Fruit fly (Drosophila melanogaster) whole organism, embryonic: Measurements from ENCODE around the gene CG45218.
A peak's percentile ranks its signal among the peaks of the same experiment; 100 is the strongest.

Experiments
- B-H2 ChIP-seq: fragments of 200-800 bp; sonication (Bioruptor generic); optimal IDR thresholded peaks from 2 replicates; lab custom pipeline; 2018; ENCODE audit warnings: missing biosample characterization, mild to moderate bottlenecking, missing genetic modification characterization
- CG1024 ChIP-seq: fragments of 200-800 bp; sonication (Bioruptor generic); IDR thresholded peaks from 2 replicates; pipeline ENCODE4 v1.3.6; 2022; ENCODE audit warnings: missing biosample characterization, missing genetic modification characterization
- CG10979 ChIP-seq: fragments of 200-800 bp; sonication (Bioruptor generic); optimal IDR thresholded peaks from 2 replicates; lab custom pipeline; 2018; ENCODE audit warnings: missing biosample characterization, mild to moderate bottlenecking, missing genetic modification characterization, moderate library complexity
- CG11696 ChIP-seq: fragments of 200-800 bp; sonication (Bioruptor generic); IDR thresholded peaks from 2 replicates; pipeline ENCODE4 v1.3.6; 2022; ENCODE audit warnings: missing biosample characterization, missing genetic modification characterization
- CG13287 ChIP-seq: fragments of 200-800 bp; sonication (Bioruptor generic); IDR thresholded peaks from 2 replicates; pipeline ENCODE4 v1.3.6; 2022; ENCODE audit warnings: missing biosample characterization, missing genetic modification characterization; ENCODE audit not compliant: partially characterized antibody
- CG14050 ChIP-seq: fragments of 200-800 bp; sonication (Bioruptor generic); IDR thresholded peaks from 3 replicates; pipeline ENCODE4 v1.3.6; 2022; ENCODE audit warnings: missing biosample characterization, missing genetic modification characterization
- CG1792 ChIP-seq: fragments of 200-800 bp; sonication (Bioruptor generic); optimal IDR thresholded peaks from 2 replicates; lab custom pipeline; 2016; ENCODE audit warnings: missing biosample characterization, missing genetic modification characterization
- CG2889 ChIP-seq: fragments of 200-800 bp; sonication (Bioruptor generic); IDR thresholded peaks from 3 replicates; pipeline ENCODE4 v1.3.6; 2022; ENCODE audit warnings: missing biosample characterization, missing genetic modification characterization
- CG30431 ChIP-seq: fragments of 200-800 bp; sonication (Bioruptor generic); optimal IDR thresholded peaks from 2 replicates; lab custom pipeline; 2017; ENCODE audit warnings: missing biosample characterization, missing genetic modification characterization
- CG3163 ChIP-seq: fragments of 200-800 bp; sonication (Bioruptor generic); optimal IDR thresholded peaks from 3 replicates; lab custom pipeline; 2016; ENCODE audit warnings: missing biosample characterization, missing genetic modification characterization
- CG34224 ChIP-seq: fragments of 200-800 bp; sonication (Bioruptor generic); IDR thresholded peaks from 3 replicates; pipeline ENCODE4 v1.3.6; 2022; ENCODE audit warnings: missing biosample characterization, missing genetic modification characterization; ENCODE audit not compliant: partially characterized antibody
- CG3726 ChIP-seq: fragments of 200-800 bp; sonication (Bioruptor generic); IDR thresholded peaks from 3 replicates; pipeline ENCODE4, ENCODE4 v1.3.6; 2022; ENCODE audit warnings: missing biosample characterization, missing genetic modification characterization
- CG3995 ChIP-seq: fragments of 200-800 bp; sonication (Bioruptor generic); optimal IDR thresholded peaks from 3 replicates; lab custom pipeline; 2016; ENCODE audit warnings: missing biosample characterization, missing genetic modification characterization
- CG4282 ChIP-seq: fragments of 200-800 bp; sonication (Bioruptor generic); optimal IDR thresholded peaks from 2 replicates; lab custom pipeline; 2016; ENCODE audit warnings: missing biosample characterization, missing genetic modification characterization
- CG4404 ChIP-seq: fragments of 200-800 bp; sonication (Bioruptor generic); IDR thresholded peaks from 2 replicates; pipeline ENCODE4 v1.3.6; 2022; ENCODE audit warnings: missing biosample characterization, missing genetic modification characterization
- CG4730 ChIP-seq: fragments of 200-800 bp; sonication (Bioruptor generic); IDR thresholded peaks from 2 replicates; pipeline ENCODE4 v1.3.6; 2022; ENCODE audit warnings: missing biosample characterization, missing genetic modification characterization
- CG5953 ChIP-seq: fragments of 200-800 bp; sonication (Bioruptor generic); IDR thresholded peaks from 2 replicates; pipeline ENCODE4 v1.3.6; 2022; ENCODE audit warnings: missing biosample characterization, missing genetic modification characterization
- CG6765 ChIP-seq: fragments of 200-800 bp; sonication (Bioruptor generic); optimal IDR thresholded peaks from 3 replicates; lab custom pipeline; 2017; ENCODE audit warnings: missing biosample characterization, mild to moderate bottlenecking, missing genetic modification characterization
- Deaf1 ChIP-seq: fragments of 200-800 bp; optimal IDR thresholded peaks from 3 replicates; lab custom pipeline; 2019; ENCODE audit warnings: missing biosample characterization, mild to moderate bottlenecking, missing genetic modification characterization, moderate library complexity
- E2f1 ChIP-seq: fragments of 200-800 bp; sonication (Bioruptor generic); IDR thresholded peaks from 2 replicates; pipeline ENCODE4 v1.3.6; 2022; ENCODE audit warnings: missing biosample characterization, missing genetic modification characterization
- Eip74EF ChIP-seq, 2 experiments: fragments of 200-800 bp in 1 of 2; fragments of >200 bp in 1 of 2; sonication (Bioruptor generic) in 1 of 2; optimal IDR thresholded peaks; 2 replicates each; lab custom pipeline; 2017 to 2019; ENCODE audit warnings: missing biosample characterization in 2 of 2, missing genetic modification characterization in 2 of 2, mild to moderate bottlenecking in 1 of 2, moderate library complexity in 1 of 2
- Fer1 ChIP-seq: fragments of 200-800 bp; sonication (Bioruptor generic); optimal IDR thresholded peaks from 2 replicates; lab custom pipeline; 2017; ENCODE audit warnings: missing biosample characterization, mild to moderate bottlenecking, missing genetic modification characterization
- Jarid2 ChIP-seq: fragments of 200-800 bp; sonication (Bioruptor generic); optimal IDR thresholded peaks from 3 replicates; lab custom pipeline; 2017; ENCODE audit warnings: mild to moderate bottlenecking, missing biosample characterization, missing genetic modification reagents, missing genetic modification characterization
- Nf-YC ChIP-seq: fragments of 200-800 bp; optimal IDR thresholded peaks from 3 replicates; lab custom pipeline; 2019; ENCODE audit warnings: missing biosample characterization, mild to moderate bottlenecking, missing genetic modification characterization, moderate library complexity
- Opbp ChIP-seq: fragments of 200-800 bp; sonication (Bioruptor generic); IDR thresholded peaks from 3 replicates; pipeline ENCODE4 v1.3.6; 2022; ENCODE audit warnings: missing biosample characterization, missing genetic modification characterization; ENCODE audit not compliant: partially characterized antibody
- Xbp1 ChIP-seq: fragments of 200-800 bp; sonication (Bioruptor generic); optimal IDR thresholded peaks from 3 replicates; lab custom pipeline; 2016; ENCODE audit warnings: missing biosample characterization, mild to moderate bottlenecking, missing genetic modification characterization
- chif ChIP-seq, 2 experiments: fragments of 200-800 bp; sonication (Bioruptor generic); optimal IDR thresholded peaks; 3 replicates each; lab custom pipeline; 2016; ENCODE audit warnings: missing biosample characterization in 2 of 2, missing genetic modification characterization in 2 of 2
- croc ChIP-seq: fragments of 200-800 bp; sonication (Bioruptor generic); conservative IDR thresholded peaks from 3 replicates; pipeline ENCODE4 v1.3.6; 2022; ENCODE audit warnings: missing biosample characterization, missing genetic modification characterization
- crp ChIP-seq, 2 experiments: fragments of 200-800 bp; sonication (Bioruptor generic); optimal IDR thresholded peaks; 2 replicates in 1 of 2; 3 replicates in 1 of 2; lab custom pipeline; 2017; ENCODE audit warnings: missing biosample characterization in 2 of 2, missing genetic modification characterization in 2 of 2, mild to moderate bottlenecking in 1 of 2, moderate library complexity in 1 of 2
- dan ChIP-seq: fragments of 200-800 bp; sonication (Bioruptor generic); IDR thresholded peaks from 2 replicates; pipeline ENCODE4 v1.3.6; 2022; ENCODE audit warnings: missing biosample characterization, missing genetic modification characterization
- dpn ChIP-seq, 2 experiments: fragments of 200-800 bp; sonication (Bioruptor generic); optimal IDR thresholded peaks; 3 replicates each; lab custom pipeline; 2016; ENCODE audit warnings: missing biosample characterization in 2 of 2, missing genetic modification characterization in 2 of 2
- fd96Cb ChIP-seq: fragments of 200-800 bp; sonication (Bioruptor generic); optimal IDR thresholded peaks from 2 replicates; lab custom pipeline; 2018; ENCODE audit warnings: missing biosample characterization, mild to moderate bottlenecking, missing genetic modification characterization, moderate library complexity
- fru ChIP-seq: fragments of >200 bp; optimal IDR thresholded peaks from 2 replicates; lab custom pipeline; 2017
- gcm ChIP-seq: fragments of 200-800 bp; sonication (Bioruptor generic); optimal IDR thresholded peaks from 2 replicates; lab custom pipeline; 2019; ENCODE audit warnings: missing biosample characterization, mild to moderate bottlenecking, missing genetic modification characterization, moderate library complexity
- gcm2 ChIP-seq: fragments of 200-800 bp; sonication (Bioruptor generic); optimal IDR thresholded peaks from 2 replicates; lab custom pipeline; 2016; ENCODE audit warnings: missing biosample characterization, missing genetic modification characterization
- gsb ChIP-seq: fragments of 200-800 bp; sonication (Bioruptor generic); IDR thresholded peaks from 2 replicates; pipeline ENCODE4 v1.3.6; 2022; ENCODE audit warnings: missing biosample characterization, missing genetic modification characterization
- gsb-n ChIP-seq: fragments of 200-800 bp; sonication (Bioruptor generic); optimal IDR thresholded peaks from 3 replicates; lab custom pipeline; 2018; ENCODE audit warnings: missing biosample characterization, mild to moderate bottlenecking, missing genetic modification characterization
- lab ChIP-seq: fragments of 200-800 bp; sonication (Bioruptor generic); optimal IDR thresholded peaks from 3 replicates; lab custom pipeline; 2017; ENCODE audit warnings: missing biosample characterization, missing genetic modification characterization, mild to moderate bottlenecking, moderate library complexity, missing genetic modification reagents
- luna ChIP-seq: fragments of 200-800 bp; sonication (Bioruptor generic); optimal IDR thresholded peaks from 2 replicates; lab custom pipeline; 2016; ENCODE audit warnings: missing biosample characterization, missing genetic modification characterization
- odd ChIP-seq: fragments of 200-800 bp; sonication (Bioruptor generic); optimal IDR thresholded peaks from 2 replicates; lab custom pipeline; 2017; ENCODE audit warnings: missing biosample characterization, mild to moderate bottlenecking, missing genetic modification characterization
- pho ChIP-seq: fragments of 200-800 bp; sonication (Bioruptor generic); optimal IDR thresholded peaks from 2 replicates; lab custom pipeline; 2016; ENCODE audit warnings: missing biosample characterization, missing genetic modification characterization
- ranshi ChIP-seq: fragments of 200-800 bp; sonication (Bioruptor generic); IDR thresholded peaks from 2 replicates; pipeline ENCODE4 v1.3.6; 2022; ENCODE audit warnings: missing biosample characterization, missing genetic modification characterization
- ro ChIP-seq: fragments of 200-800 bp; sonication (Bioruptor generic); IDR thresholded peaks from 2 replicates; pipeline ENCODE4 v1.3.6; 2022; ENCODE audit warnings: missing biosample characterization, missing genetic modification characterization
- run ChIP-seq: fragments of 200-800 bp; sonication (Bioruptor generic); optimal IDR thresholded peaks from 3 replicates; lab custom pipeline; 2018; ENCODE audit warnings: missing biosample characterization, mild to moderate bottlenecking, missing genetic modification characterization
- sens ChIP-seq: fragments of 200-800 bp; sonication (Bioruptor generic); peaks from one replicate; lab custom pipeline; 2016; ENCODE audit warnings: missing biosample characterization, missing genetic modification characterization
- sima ChIP-seq: fragments of 200-800 bp; sonication (Bioruptor generic); optimal IDR thresholded peaks from 2 replicates; lab custom pipeline; 2016; ENCODE audit warnings: missing biosample characterization, missing genetic modification characterization
- slou ChIP-seq: fragments of 200-800 bp; sonication (Bioruptor generic); optimal IDR thresholded peaks from 3 replicates; lab custom pipeline; 2016; ENCODE audit warnings: missing biosample characterization, missing genetic modification characterization
- ssp ChIP-seq: fragments of 200-800 bp; sonication (Bioruptor generic); IDR thresholded peaks from 2 replicates; pipeline ENCODE4 v1.3.6; 2022; ENCODE audit warnings: missing biosample characterization, missing genetic modification characterization
- tgo ChIP-seq: fragments of 200-800 bp; sonication (Bioruptor generic); IDR thresholded peaks from 3 replicates; pipeline ENCODE4 v1.3.6; 2022; ENCODE audit warnings: missing biosample characterization, missing genetic modification characterization
- zfh2 ChIP-seq: fragments of 200-800 bp; sonication (Bioruptor generic); optimal IDR thresholded peaks from 2 replicates; lab custom pipeline; 2016; ENCODE audit warnings: missing biosample characterization, missing genetic modification characterization

Gene CG45218

DNA sequence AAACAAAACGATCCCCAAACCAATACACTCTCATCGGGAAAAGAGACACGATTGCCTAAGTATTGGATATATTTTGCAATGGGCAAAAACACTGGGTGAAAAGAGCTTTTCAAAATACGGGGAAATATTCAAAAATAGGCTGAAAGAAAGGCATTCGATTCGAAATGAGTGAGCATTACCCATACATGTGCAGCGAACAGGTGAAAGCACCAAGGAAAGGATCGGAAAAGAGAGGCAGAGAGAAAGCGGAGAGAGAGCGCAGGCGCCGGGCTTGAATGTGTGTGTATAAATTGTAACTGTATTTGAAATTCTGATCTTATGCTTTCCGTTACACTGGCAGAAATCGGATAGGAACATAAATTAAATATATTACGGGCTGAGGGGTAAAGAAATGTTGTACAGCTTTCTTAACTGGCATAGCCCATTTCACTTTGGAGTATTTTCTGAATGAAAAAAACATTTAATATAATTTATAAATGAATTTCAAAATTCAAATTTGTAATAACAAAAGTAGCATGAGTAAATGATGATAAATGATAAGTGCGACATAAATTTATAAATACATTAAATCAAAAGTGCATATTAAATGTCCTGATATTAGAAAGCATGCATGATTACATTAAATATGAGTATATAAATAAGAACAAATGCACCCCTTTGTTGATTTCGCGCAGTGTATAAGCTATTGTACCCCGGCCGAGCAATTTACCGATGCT lies 9.8 kb downstream of the CG45218 start (continued):
- TF ChIP-seq sima = no peak
- TF ChIP-seq slou (GFP tag; lab: Kevin White, UChicago) = no peak
- TF ChIP-seq dan (GFP tag; lab: Robert Waterston, UW) = no peak
- TF ChIP-seq gcm = peak; percentile 64
- no peak for TF ChIP-seq CG6765
- TF ChIP-seq Nf-YC (tag; lab: Kevin White, UChicago) = peak; percentile 63
- TF ChIP-seq pho (GFP tag; lab: Kevin White, UChicago) = no peak
- TF ChIP-seq gsb-n (tag; lab: Kevin White, UChicago) = peak; percentile 74
- TF ChIP-seq gsb (GFP tag; lab: Robert Waterston, UW) = no peak
- no peak for TF ChIP-seq CG5953 (GFP tag; lab: Robert Waterston, UW)
- no peak for TF ChIP-seq CG3995 (GFP tag; lab: Kevin White, UChicago)
- peak; percentile 46; the same call in 2 of the 3 replicates for TF ChIP-seq croc (GFP tag; lab: Robert Waterston, UW)
- peak; percentile 18; the same call in 1 of the 2 replicates for TF ChIP-seq CG1024 (GFP tag; lab: Robert Waterston, UW)
- no peak for TF ChIP-seq gcm2 (GFP tag; lab: Kevin White, UChicago)
- TF ChIP-seq ranshi = 0 out of 2 replicates have a peak, but pooled peaks have one; percentile 33
- peak in 1 of 2 experiments; percentile 47 for TF ChIP-seq chif (GFP tag; optimal IDR thresholded peaks at IDR 0.05; lab: Kevin White, UChicago)
- TF ChIP-seq Opbp (GFP tag; lab: Robert Waterston, UW) = no peak
- peak; percentile 32; the same call in 1 of the 2 replicates for TF ChIP-seq E2f1 (GFP tag; lab: Robert Waterston, UW)
- peak in 1 of 2 experiments; percentile 2 for TF ChIP-seq crp (GFP tag; optimal IDR thresholded peaks at IDR 0.05; lab: Kevin White, UChicago)
- no peak for TF ChIP-seq Fer1 (GFP tag; lab: Kevin White, UChicago)
- TF ChIP-seq CG3726 (GFP tag; lab: Robert Waterston, UW) = no peak
- TF ChIP-seq CG14050 (GFP tag; lab: Robert Waterston, UW) = no peak
- TF ChIP-seq Eip74EF (GFP tag; optimal IDR thresholded peaks at IDR 0.05; lab: Kevin White, UChicago) = peak in 1 of 2 experiments; percentile 67
- no peak for TF ChIP-seq fru (lab: Kevin White, UChicago)
- peak; percentile 39; the same call in 1 of the 2 replicates for TF ChIP-seq ssp (GFP tag; lab: Robert Waterston, UW)
- no peak for TF ChIP-seq CG13287 (GFP tag; lab: Robert Waterston, UW)
- TF ChIP-seq fd96Cb (tag; lab: Kevin White, UChicago) = peak; percentile 78
- TF ChIP-seq CG2889 (GFP tag; lab: Robert Waterston, UW) = no peak
- TF ChIP-seq ro (GFP tag; lab: Robert Waterston, UW) = no peak
- TF ChIP-seq sens (GFP tag; lab: Kevin White, UChicago) = peak; percentile 91
- peak; percentile 65 for TF ChIP-seq CG30431 (GFP tag; lab: Kevin White, UChicago)
- peak in 1 of 2 experiments; percentile 59 for TF ChIP-seq dpn (GFP tag; optimal IDR thresholded peaks at IDR 0.05; lab: Kevin White, UChicago)
- TF ChIP-seq Jarid2 (GFP tag; lab: Kevin White, UChicago) = no peak
- peak; percentile 46 for TF ChIP-seq odd (GFP tag; lab: Kevin White, UChicago)
- no peak for TF ChIP-seq CG3163 (GFP tag; lab: Kevin White, UChicago)
- TF ChIP-seq luna (GFP tag; lab: Kevin White, UChicago) = no peak
- TF ChIP-seq zfh2 (GFP tag; lab: Kevin White, UChicago) = peak; percentile 2
- no peak for TF ChIP-seq CG1792 (GFP tag; lab: Kevin White, UChicago)
- TF ChIP-seq CG4282 = no peak
- peak; percentile 33; the same call in 1 of the 3 replicates for TF ChIP-seq tgo (GFP tag; lab: Robert Waterston, UW)
- peak; percentile 87 for TF ChIP-seq CG10979 (tag; lab: Kevin White, UChicago)
- TF ChIP-seq CG4404 (GFP tag; lab: Robert Waterston, UW) = peak; percentile 38; the same call in 1 of the 2 replicates
- no peak for TF ChIP-seq CG34224
- no peak for TF ChIP-seq B-H2 (GFP tag; lab: Kevin White, UChicago)
- peak; percentile 51 for TF ChIP-seq Deaf1 (tag; lab: Kevin White, UChicago)
- TF ChIP-seq run = peak; percentile 34
- TF ChIP-seq lab (GFP tag; lab: Kevin White, UChicago) = peak; percentile 20
- TF ChIP-seq Xbp1 (GFP tag; lab: Kevin White, UChicago) = peak; percentile 72
- TF ChIP-seq CG4730 (GFP tag; lab: Robert Waterston, UW) = no peak
- TF ChIP-seq CG11696 (GFP tag; lab: Robert Waterston, UW) = no peak
